Worm (Caenorhabditis elegans) whole organism, midembryonic: ENCODE results near the gene M176.10.

Source experiments
- T22C8.4 ChIP-seq: fragments of 200-800 bp; sonication (Bioruptor generic); IDR thresholded peaks from 2 replicates; pipeline ENCODE4 v1.3.6; 2022; ENCODE audit warnings: missing genetic modification characterization, missing compliant biosample characterization
- flt-1 ChIP-seq: fragments of 200-800 bp; sonication (Bioruptor generic); IDR thresholded peaks from 2 replicates; pipeline ENCODE4 v1.3.6; 2022; ENCODE audit warnings: missing genetic modification characterization, missing compliant biosample characterization
- klf-2 ChIP-seq: fragments of 200-800 bp; sonication (Bioruptor generic); conservative IDR thresholded peaks from 2 replicates; pipeline ENCODE4 v1.3.6; 2022; ENCODE audit warnings: missing genetic modification reagents, missing genetic modification characterization, missing compliant biosample characterization
- med-1 ChIP-seq: sonication (generic microtip); optimal IDR thresholded peaks from 2 replicates; lab custom pipeline; 2017; ENCODE audit warnings: missing genetic modification characterization, mild to moderate bottlenecking, missing compliant biosample characterization, antibody characterized with exemption, missing genetic modification reagents; ENCODE audit not compliant: insufficient read depth
- ref-1 ChIP-seq: fragments of 200-800 bp; sonication (Bioruptor generic); conservative IDR thresholded peaks from 2 replicates; pipeline ENCODE4 v1.3.6; 2022; ENCODE audit warnings: missing genetic modification reagents, missing genetic modification characterization, missing compliant biosample characterization
- tab-1 ChIP-seq: fragments of 200-800 bp; sonication (Bioruptor generic); IDR thresholded peaks from 2 replicates; pipeline ENCODE4 v1.3.6; 2022; ENCODE audit warnings: missing genetic modification characterization, missing compliant biosample characterization
- ztf-23 ChIP-seq: fragments of 200-800 bp; sonication (Bioruptor generic); IDR thresholded peaks from 2 replicates; pipeline ENCODE4 v1.3.6; 2022; ENCODE audit warnings: missing genetic modification reagents, missing genetic modification characterization, missing compliant biosample characterization
- ztf-29 ChIP-seq: fragments of 200-800 bp; sonication (Bioruptor generic); IDR thresholded peaks from 2 replicates; pipeline ENCODE4 v1.3.6; 2022; ENCODE audit warnings: missing genetic modification reagents, missing genetic modification characterization, missing compliant biosample characterization

ce11 chrII:9468414-9468813, 42.4 kb upstream of the M176.10 start, which contains the start of gene chil-23:
- TF ChIP-seq flt-1 (GFP tag; lab: Robert Waterston, UW) (no peak), klf-2 (GFP tag; lab: Robert Waterston, UW) (no peak), med-1 (GFP tag; lab: Kevin White, UChicago) (no peak), ref-1 (GFP tag; lab: Robert Waterston, UW) (no peak), ztf-23 (GFP tag; lab: Robert Waterston, UW) (no peak), tab-1 (GFP tag; lab: Robert Waterston, UW) (no peak), T22C8.4 (GFP tag; lab: Robert Waterston, UW) (no peak), ztf-29 (GFP tag; lab: Robert Waterston, UW) (no peak)
